Worm (Caenorhabditis elegans) whole organism, young adult: ENCODE measurements around the gene hrg-4.

ENCODE experiments used
- B0035.1 ChIP-seq: sonication (generic microtip); optimal IDR thresholded peaks from 2 replicates; lab custom pipeline; 2016; ENCODE audit warnings: missing genetic modification characterization, mild to moderate bottlenecking, missing compliant biosample characterization, missing genotype, missing genetic modification reagents
- D2030.7 ChIP-seq: fragments of 200-800 bp; sonication (Bioruptor generic); IDR thresholded peaks from 2 replicates; pipeline ENCODE4 v1.3.6; 2022; ENCODE audit warnings: missing genetic modification reagents, missing genetic modification characterization, missing compliant biosample characterization
- F23B12.7 ChIP-seq: sonication (generic microtip); optimal IDR thresholded peaks from 2 replicates; lab custom pipeline; 2017; ENCODE audit warnings: missing genetic modification characterization, mild to moderate bottlenecking, missing compliant biosample characterization, antibody characterized with exemption, moderate library complexity; ENCODE audit not compliant: insufficient read depth
- F33H1.4 ChIP-seq: fragments of 200-800 bp; sonication (Bioruptor generic); IDR thresholded peaks from 2 replicates; pipeline ENCODE4 v1.3.6; 2022; ENCODE audit warnings: missing genetic modification reagents, missing genetic modification characterization, missing compliant biosample characterization
- T07F8.4 ChIP-seq: sonication (generic microtip); optimal IDR thresholded peaks from 2 replicates; lab custom pipeline; 2016; ENCODE audit warnings: mild to moderate bottlenecking, missing genetic modification characterization, moderate library complexity, missing compliant biosample characterization
- Y53G8AR.9 ChIP-seq: fragments of 200-800 bp; sonication (Bioruptor generic); conservative IDR thresholded peaks from 2 replicates; pipeline ENCODE4 v1.3.6; 2022; ENCODE audit warnings: missing genetic modification reagents, missing genetic modification characterization, missing compliant biosample characterization
- ZK185.1 ChIP-seq: sonication (generic microtip); optimal IDR thresholded peaks from 2 replicates; lab custom pipeline; 2016; ENCODE audit warnings: mild to moderate bottlenecking, missing genetic modification characterization, missing compliant biosample characterization; ENCODE audit not compliant: poor library complexity, severe bottlenecking
- bed-2 ChIP-seq: fragments of 200-800 bp; sonication (Bioruptor generic); IDR thresholded peaks from 2 replicates; pipeline ENCODE4 v1.3.6; 2022; ENCODE audit warnings: missing genetic modification reagents, missing genetic modification characterization, missing compliant biosample characterization
- ccch-3 ChIP-seq: fragments of 200-800 bp; sonication (Bioruptor generic); optimal IDR thresholded peaks from 2 replicates; lab custom pipeline; 2018; ENCODE audit warnings: mild to moderate bottlenecking, missing genetic modification characterization, missing compliant biosample characterization
- ceh-58 ChIP-seq: fragments of 200-800 bp; sonication (Bioruptor generic); IDR thresholded peaks from 2 replicates; pipeline ENCODE4 v1.3.6; 2022; ENCODE audit warnings: missing genetic modification characterization, missing compliant biosample characterization
- ceh-91 ChIP-seq: fragments of 200-800 bp; sonication (Bioruptor generic); IDR thresholded peaks from 2 replicates; pipeline ENCODE4 v1.3.6; 2022; ENCODE audit warnings: missing genetic modification reagents, missing genetic modification characterization, missing compliant biosample characterization
- chd-7 ChIP-seq: sonication (generic microtip); optimal IDR thresholded peaks from 2 replicates; lab custom pipeline; 2016; ENCODE audit warnings: mild to moderate bottlenecking, missing genetic modification characterization, moderate library complexity, missing compliant biosample characterization
- dpl-1 ChIP-seq: fragments of 150-350 bp; optimal IDR thresholded peaks from 2 replicates; lab custom pipeline; 2014; ENCODE audit warnings: missing biosample characterization, missing genetic modification reagents, missing genetic modification characterization
- efl-1 ChIP-seq: fragments of 150-350 bp; optimal IDR thresholded peaks from 2 replicates; lab custom pipeline; 2014; ENCODE audit warnings: missing biosample characterization, missing genetic modification reagents, missing genetic modification characterization
- ekl-4 ChIP-seq: fragments of 200-800 bp; sonication (Bioruptor generic); IDR thresholded peaks from 2 replicates; pipeline ENCODE4 v1.3.6; 2022; ENCODE audit warnings: missing genetic modification reagents, missing genetic modification characterization, missing compliant biosample characterization
- gei-17 ChIP-seq: fragments of 200-800 bp; sonication (Bioruptor generic); optimal IDR thresholded peaks from 2 replicates; lab custom pipeline; 2018; ENCODE audit warnings: mild to moderate bottlenecking, missing genetic modification characterization, missing compliant biosample characterization
- hmg-1.2 ChIP-seq: fragments of 200-800 bp; sonication (Bioruptor generic); IDR thresholded peaks from 2 replicates; pipeline ENCODE4 v1.3.6; 2022; ENCODE audit warnings: missing genetic modification reagents, missing genetic modification characterization, missing compliant biosample characterization
- hsf-1 ChIP-seq: fragments of 200-800 bp; sonication (Bioruptor generic); IDR thresholded peaks from 2 replicates; pipeline ENCODE4 v1.3.6; 2022; ENCODE audit warnings: missing genetic modification reagents, missing genetic modification characterization, missing compliant biosample characterization
- let-526 ChIP-seq: fragments of 200-800 bp; sonication (Bioruptor generic); IDR thresholded peaks from 2 replicates; pipeline ENCODE4 v1.3.6; 2022; ENCODE audit warnings: missing genetic modification reagents, missing genetic modification characterization, missing compliant biosample characterization
- lsl-1 ChIP-seq: fragments of 200-800 bp; sonication (Bioruptor generic); optimal IDR thresholded peaks from 2 replicates; lab custom pipeline; 2018; ENCODE audit warnings: mild to moderate bottlenecking, missing genetic modification characterization, moderate library complexity, missing compliant biosample characterization
- madf-6 ChIP-seq: fragments of 200-800 bp; sonication (Bioruptor generic); IDR thresholded peaks from 2 replicates; pipeline ENCODE4 v1.3.6; 2022; ENCODE audit warnings: missing genetic modification reagents, missing genetic modification characterization, missing compliant biosample characterization
- madf-8 ChIP-seq: fragments of 200-800 bp; sonication (Bioruptor generic); conservative IDR thresholded peaks from 2 replicates; pipeline ENCODE4 v1.3.6; 2022; ENCODE audit warnings: missing genetic modification reagents, missing genetic modification characterization, missing compliant biosample characterization
- mel-28 ChIP-seq: sonication (generic microtip); optimal IDR thresholded peaks from 2 replicates; lab custom pipeline; 2016; ENCODE audit warnings: borderline replicate concordance, mild to moderate bottlenecking, missing genetic modification characterization, missing compliant biosample characterization
- pha-4 ChIP-seq: fragments of 150-350 bp; sonication (generic microtip); optimal IDR thresholded peaks from 2 replicates; lab custom pipeline; 2014; ENCODE audit warnings: missing biosample characterization, missing genetic modification reagents, missing genetic modification characterization
- rcor-1 ChIP-seq: fragments of 200-800 bp; sonication (Bioruptor generic); IDR thresholded peaks from 2 replicates; pipeline ENCODE4 v1.3.6; 2022; ENCODE audit warnings: missing genetic modification reagents, missing genetic modification characterization, missing compliant biosample characterization
- sdz-38 ChIP-seq: sonication (generic microtip); optimal IDR thresholded peaks from 2 replicates; lab custom pipeline; 2016; ENCODE audit warnings: missing genotype, missing genetic modification characterization, missing compliant biosample characterization
- sea-2 ChIP-seq: fragments of 200-800 bp; sonication (Bioruptor generic); IDR thresholded peaks from 2 replicates; pipeline ENCODE4 v1.3.6; 2022; ENCODE audit warnings: missing genetic modification characterization, missing compliant biosample characterization
- snpc-1.3 ChIP-seq: sonication (generic microtip); optimal IDR thresholded peaks from 2 replicates; lab custom pipeline; 2017; ENCODE audit warnings: missing genetic modification characterization, mild to moderate bottlenecking, missing compliant biosample characterization, antibody characterized with exemption, moderate library complexity, missing genotype, missing genetic modification reagents; ENCODE audit not compliant: insufficient read depth
- tbx-9 ChIP-seq: sonication (generic microtip); optimal IDR thresholded peaks from 2 replicates; lab custom pipeline; 2016; ENCODE audit warnings: borderline replicate concordance, missing genetic modification characterization, inconsistent platforms, missing compliant biosample characterization
- tlf-1 ChIP-seq: fragments of 200-800 bp; sonication (Bioruptor generic); optimal IDR thresholded peaks from 2 replicates; lab custom pipeline; 2018; ENCODE audit warnings: mild to moderate bottlenecking, missing genetic modification characterization, missing compliant biosample characterization
- unc-130 ChIP-seq: sonication (generic microtip); optimal IDR thresholded peaks from 2 replicates; lab custom pipeline; 2016; ENCODE audit warnings: missing genetic modification reagents, missing genetic modification characterization, missing compliant biosample characterization
- xnd-1 ChIP-seq: sonication (generic microtip); optimal IDR thresholded peaks from 2 replicates; lab custom pipeline; 2016; ENCODE audit warnings: missing genotype, missing genetic modification reagents, missing genetic modification characterization, missing compliant biosample characterization

Gene hrg-4

ce11 chrIV:10990699-10991098 lies 40.1 kb downstream of the hrg-4 start, which contains the start of gene F13H10.5:
TSS of gene F13H10.5 (plus strand) at chrIV:10990999.
- no peak for TF ChIP-seq ccch-3 (GFP tag; lab: Kevin White, UChicago)
- no peak for TF ChIP-seq rcor-1 (GFP tag; lab: Robert Waterston, UW)
- TF ChIP-seq tbx-9 (tag; lab: Kevin White, UChicago): no peak
- no peak for TF ChIP-seq bed-2
- TF ChIP-seq let-526: no peak
- no peak for TF ChIP-seq xnd-1 (tag; lab: Kevin White, UChicago)
- TF ChIP-seq T07F8.4: no peak
- TF ChIP-seq madf-8 (GFP tag; lab: Robert Waterston, UW): no peak
- no peak for TF ChIP-seq chd-7
- TF ChIP-seq mel-28 (tag; lab: Kevin White, UChicago): no peak
- no peak for TF ChIP-seq ZK185.1
- TF ChIP-seq dpl-1 (GFP tag; lab: Kevin White, UChicago): no peak
- TF ChIP-seq tlf-1: no peak
- TF ChIP-seq sea-2 (GFP tag; lab: Robert Waterston, UW): no peak
- no peak for TF ChIP-seq ceh-58 (GFP tag; lab: Robert Waterston, UW)
- TF ChIP-seq sdz-38 (tag; lab: Kevin White, UChicago): no peak

- peak; percentile 30; the same call in 1 of the 2 replicates for TF ChIP-seq madf-8 (GFP tag; lab: Robert Waterston, UW)
- peak; percentile 24; the same call in 1 of the 2 replicates for TF ChIP-seq D2030.7 (GFP tag; lab: Robert Waterston, UW)
- peak; percentile 28; the same call in 1 of the 2 replicates for TF ChIP-seq F33H1.4
- peak; percentile 34; the same call in 1 of the 2 replicates for TF ChIP-seq ceh-91 (GFP tag; lab: Robert Waterston, UW)
- TF ChIP-seq ekl-4 (GFP tag; lab: Robert Waterston, UW): peak; percentile 60; the same call in 1 of the 2 replicates
- TF ChIP-seq hsf-1: 0 out of 2 replicates have a peak, but pooled peaks have one; percentile 43
- TF ChIP-seq rcor-1 (GFP tag; lab: Robert Waterston, UW): 0 out of 2 replicates have a peak, but pooled peaks have one; percentile 5
- TF ChIP-seq madf-6 (GFP tag; lab: Robert Waterston, UW): peak; percentile 72
- TF ChIP-seq Y53G8AR.9 (GFP tag; lab: Robert Waterston, UW): 0 out of 2 replicates have a peak, but pooled peaks have one; percentile 48
Measured at ce11 chrIV:10987342-10987945, 43.3 kb downstream of the hrg-4 start, which contains the start of gene Y43E12A.3. TSS of gene Y43E12A.3 (plus strand) at chrIV:10987895.

ce11 chrIV:10985568-10986035 lies 45.2 kb downstream of the hrg-4 start, which contains the start of gene cyb-2.1:
TSS of gene cyb-2.1 (plus strand) at chrIV:10985985.
- TF ChIP-seq ceh-91 (GFP tag; lab: Robert Waterston, UW) (peak; percentile 69), F33H1.4 (peak; percentile 71), efl-1 (GFP tag; lab: Kevin White, UChicago) (peak; percentile 59), B0035.1 (no peak), gei-17 (GFP tag; lab: Kevin White, UChicago) (no peak), D2030.7 (GFP tag; lab: Robert Waterston, UW) (peak; percentile 55), xnd-1 (tag; lab: Kevin White, UChicago) (peak; percentile 84), F23B12.7 (tag; lab: Kevin White, UChicago) (no peak), madf-6 (GFP tag; lab: Robert Waterston, UW) (peak; percentile 98), rcor-1 (GFP tag; lab: Robert Waterston, UW) (peak; percentile 43; the same call in 1 of the 2 replicates), unc-130 (GFP tag; lab: Kevin White, UChicago) (no peak), snpc-1.3 (tag; lab: Kevin White, UChicago) (no peak), hsf-1 (0 out of 2 replicates have a peak, but pooled peaks have one; percentile 31), hmg-1.2 (peak; percentile 18; the same call in 1 of the 2 replicates), madf-8 (GFP tag; lab: Robert Waterston, UW) (peak; percentile 96), lsl-1 (GFP tag; lab: Kevin White, UChicago) (peak; percentile 84), pha-4 (no peak), sea-2 (GFP tag; lab: Robert Waterston, UW) (no peak)
